Fruit fly (Drosophila melanogaster): ENCODE measurements around the gene muc.

Gene muc

dm6 chr2L:7431861-7432601 is 5.4 kb downstream of the muc start (continued):
- TF ChIP-seq ken (GFP tag; IDR thresholded peaks at IDR 0.05), result no peak

- no peak for TF ChIP-seq toy (GFP tag; IDR thresholded peaks at IDR 0.05)
- TF ChIP-seq Atf6 (GFP tag; IDR thresholded peaks at IDR 0.05), result no peak
- TF ChIP-seq Hr51 (GFP tag; optimal IDR thresholded peaks at IDR 0.05), result no peak
- no peak for TF ChIP-seq al (GFP tag; IDR thresholded peaks at IDR 0.05)
- no peak for TF ChIP-seq CG9876 (GFP tag; optimal IDR thresholded peaks at IDR 0.05)
- no peak for TF ChIP-seq ind (GFP tag; optimal IDR thresholded peaks at IDR 0.05)
- TF ChIP-seq sens (GFP tag), result no peak
- TF ChIP-seq amos (GFP tag; IDR thresholded peaks at IDR 0.05; ENCODE audit: partially characterized antibody), result no peak
- TF ChIP-seq fru (optimal IDR thresholded peaks at IDR 0.05), result no peak
- no peak for TF ChIP-seq da (GFP tag; optimal IDR thresholded peaks at IDR 0.05)
- no peak for TF ChIP-seq CG3065 (GFP tag; optimal IDR thresholded peaks at IDR 0.05)
- TF ChIP-seq grn (GFP tag; optimal IDR thresholded peaks at IDR 0.05), result no peak
- no peak for TF ChIP-seq E2f2 (GFP tag; IDR thresholded peaks at IDR 0.05)
- TF ChIP-seq CG4820 (GFP tag; optimal IDR thresholded peaks at IDR 0.05), result peak; percentile 21
- no peak for TF ChIP-seq hth (optimal IDR thresholded peaks at IDR 0.05)
- no peak for TF ChIP-seq Nf-YA (GFP tag; IDR thresholded peaks at IDR 0.05)
- no peak for TF ChIP-seq CG14860 (GFP tag; IDR thresholded peaks at IDR 0.05; ENCODE audit: partially characterized antibody)
- TF ChIP-seq ac (GFP tag; optimal IDR thresholded peaks at IDR 0.05), result no peak
- no peak for TF ChIP-seq bowl (GFP tag; IDR thresholded peaks at IDR 0.05)
- no peak for TF ChIP-seq Jarid2 (GFP tag; optimal IDR thresholded peaks at IDR 0.05)
- no peak for TF ChIP-seq Fer2 (tag; optimal IDR thresholded peaks at IDR 0.05)
- no peak for TF ChIP-seq knrl (GFP tag; IDR thresholded peaks at IDR 0.05; ENCODE audit: partially characterized antibody)
- TF ChIP-seq seq (GFP tag; IDR thresholded peaks at IDR 0.05), result no peak
- TF ChIP-seq GATAe (GFP tag; conservative IDR thresholded peaks at IDR 0.05), result peak; percentile 11; the same call in 1 of the 2 replicates
- TF ChIP-seq D19A (tag; optimal IDR thresholded peaks at IDR 0.05), result no peak
- TF ChIP-seq klu (GFP tag; IDR thresholded peaks at IDR 0.05), result no peak
- TF ChIP-seq dan (GFP tag; IDR thresholded peaks at IDR 0.05), result no peak
- TF ChIP-seq eyg (GFP tag; optimal IDR thresholded peaks at IDR 0.05), result no peak
- TF ChIP-seq sisA (GFP tag; IDR thresholded peaks at IDR 0.05), result no peak
- TF ChIP-seq CG17361 (GFP tag; IDR thresholded peaks at IDR 0.05), result no peak
- no peak for TF ChIP-seq CG7357 (GFP tag; IDR thresholded peaks at IDR 0.05)
- no peak for TF ChIP-seq hb (GFP tag; IDR thresholded peaks at IDR 0.05; ENCODE audit: partially characterized antibody)
- peak in 1 of 2 experiments; percentile 91 for TF ChIP-seq Hr78 (GFP tag; optimal IDR thresholded peaks at IDR 0.05)
- no peak for TF ChIP-seq kay (GFP tag; optimal IDR thresholded peaks at IDR 0.05)
- TF ChIP-seq z (GFP tag; IDR thresholded peaks at IDR 0.05), result no peak
- TF ChIP-seq HLH54F (GFP tag; optimal IDR thresholded peaks at IDR 0.05), result no peak
- TF ChIP-seq rib (GFP tag; IDR thresholded peaks at IDR 0.05), result no peak
- peak in 1 of 2 experiments; percentile 33 for TF ChIP-seq Pdp1 (GFP tag; optimal IDR thresholded peaks at IDR 0.05)
- no peak for TF ChIP-seq unpg (GFP tag; optimal IDR thresholded peaks at IDR 0.05)
- TF ChIP-seq Adf1 (GFP tag; IDR thresholded peaks at IDR 0.05), result peak; percentile 86
- no peak for TF ChIP-seq ap (GFP tag; IDR thresholded peaks at IDR 0.05)
- TF ChIP-seq CG16815 (GFP tag; optimal IDR thresholded peaks at IDR 0.05), result no peak
- no peak for TF ChIP-seq exex (tag; optimal IDR thresholded peaks at IDR 0.05)
- no peak for TF ChIP-seq bsh (GFP tag; optimal IDR thresholded peaks at IDR 0.05)
- no peak for TF ChIP-seq Six4 (GFP tag; optimal IDR thresholded peaks at IDR 0.05)
- no peak for TF ChIP-seq tin (GFP tag; optimal IDR thresholded peaks at IDR 0.05)
- no peak for TF ChIP-seq CG2199 (GFP tag; IDR thresholded peaks at IDR 0.05)
Observed at dm6 chr2L:7433337-7433956, 6.8 kb downstream of the muc start, which contains the start of gene CG5958. Gene CG5958 (minus strand): TSS chr2L:7433516.

All from whole organism, embryonic.